Worm (Caenorhabditis elegans) whole organism, L3 larva: ENCODE results near the gene irld-50.

Source experiments
- egl-27 ChIP-seq: sonication (generic microtip); optimal IDR thresholded peaks from 4 replicates; lab custom pipeline; 2017; ENCODE audit warnings: missing biosample characterization, missing genetic modification reagents, missing genetic modification characterization
- nfya-1 ChIP-seq: sonication (generic microtip); optimal IDR thresholded peaks from 2 replicates; lab custom pipeline; 2017; ENCODE audit warnings: missing genetic modification characterization, mild to moderate bottlenecking, missing compliant biosample characterization, antibody characterized with exemption, moderate library complexity; ENCODE audit not compliant: insufficient read depth
- nhr-237 ChIP-seq: fragments of 150-350 bp; optimal IDR thresholded peaks from 2 replicates; lab custom pipeline; 2014; ENCODE audit warnings: missing biosample characterization, missing genetic modification characterization
- nhr-76 ChIP-seq: fragments of 150-350 bp; sonication (generic microtip); optimal IDR thresholded peaks from 5 replicates; lab custom pipeline; 2014; ENCODE audit warnings: missing biosample characterization, missing genetic modification characterization
- pha-4 ChIP-seq: fragments of 150-350 bp; optimal IDR thresholded peaks from 2 replicates; lab custom pipeline; 2014; ENCODE audit warnings: missing biosample characterization, missing genetic modification reagents, missing genetic modification characterization
- unc-39 ChIP-seq: sonication (generic microtip); optimal IDR thresholded peaks from 4 replicates; lab custom pipeline; 2017; ENCODE audit warnings: missing biosample characterization, missing genetic modification characterization
- ztf-11 ChIP-seq: fragments of 150-350 bp; optimal IDR thresholded peaks from 2 replicates; lab custom pipeline; 2014; ENCODE audit warnings: missing biosample characterization, missing genetic modification characterization

- TF ChIP-seq unc-39 (tag; lab: Kevin White, UChicago) (no peak), nhr-237 (tag; lab: Kevin White, UChicago) (no peak), nhr-76 (tag; lab: Kevin White, UChicago) (no peak), pha-4 (tag; lab: Kevin White, UChicago) (no peak), nfya-1 (tag; lab: Kevin White, UChicago) (no peak), egl-27 (tag; lab: Kevin White, UChicago) (no peak), ztf-11 (tag; lab: Kevin White, UChicago) (no peak)
Observed at ce11 chrII:2931564-2931963, 12.3 kb downstream of the irld-50 start.
